Fruit fly (Drosophila melanogaster) whole organism, embryonic: ENCODE data around the gene CG15530.

Experiments used
- Ada2b ChIP-seq: fragments of 200-800 bp; sonication (Bioruptor generic); IDR thresholded peaks from 2 replicates; pipeline ENCODE4 v1.3.6; 2022; ENCODE audit warnings: missing biosample characterization, missing genetic modification characterization
- Adf1 ChIP-seq: fragments of 200-800 bp; sonication (Bioruptor generic); IDR thresholded peaks from 2 replicates; pipeline ENCODE4 v1.3.6; 2022; ENCODE audit warnings: missing biosample characterization, missing genetic modification characterization
- BtbVII ChIP-seq: fragments of 200-800 bp; sonication (Bioruptor generic); optimal IDR thresholded peaks from 3 replicates; lab custom pipeline; 2017; ENCODE audit warnings: missing biosample characterization, mild to moderate bottlenecking, missing genetic modification characterization
- CG10366 ChIP-seq: fragments of 200-800 bp; sonication (Bioruptor generic); IDR thresholded peaks from 2 replicates; pipeline ENCODE4 v1.3.6; 2022; ENCODE audit warnings: missing biosample characterization, missing genetic modification characterization
- CG12155 ChIP-seq: fragments of 200-800 bp; sonication (Bioruptor generic); optimal IDR thresholded peaks from 3 replicates; lab custom pipeline; 2016; ENCODE audit warnings: missing biosample characterization, missing genetic modification characterization
- CG12219 ChIP-seq: fragments of 200-800 bp; sonication (Bioruptor generic); optimal IDR thresholded peaks from 3 replicates; lab custom pipeline; 2018; ENCODE audit warnings: missing biosample characterization, mild to moderate bottlenecking, missing genetic modification characterization
- CG12299 ChIP-seq: fragments of 200-800 bp; sonication (Bioruptor generic); optimal IDR thresholded peaks from 2 replicates; lab custom pipeline; 2018; ENCODE audit warnings: missing biosample characterization, mild to moderate bottlenecking, missing genetic modification characterization
- CG12942 ChIP-seq: fragments of 200-800 bp; sonication (Bioruptor generic); optimal IDR thresholded peaks from 3 replicates; lab custom pipeline; 2016; ENCODE audit warnings: missing biosample characterization, missing genetic modification characterization
- CG15479 ChIP-seq: fragments of 200-800 bp; sonication (Bioruptor generic); optimal IDR thresholded peaks from 3 replicates; lab custom pipeline; 2019; ENCODE audit warnings: missing biosample characterization, mild to moderate bottlenecking, missing genetic modification characterization, moderate library complexity
- CG17361 ChIP-seq: fragments of 200-800 bp; sonication (Bioruptor generic); IDR thresholded peaks from 3 replicates; pipeline ENCODE4 v1.3.6; 2022; ENCODE audit warnings: missing biosample characterization, missing genetic modification characterization
- CG18599 ChIP-seq: fragments of 200-800 bp; sonication (Bioruptor generic); optimal IDR thresholded peaks from 3 replicates; lab custom pipeline; 2017; ENCODE audit warnings: missing biosample characterization, missing genetic modification characterization, mild to moderate bottlenecking, moderate library complexity, missing genetic modification reagents
- CG18619 ChIP-seq: fragments of 200-800 bp; sonication (Bioruptor generic); optimal IDR thresholded peaks from 3 replicates; lab custom pipeline; 2017; ENCODE audit warnings: missing biosample characterization, mild to moderate bottlenecking, missing genetic modification characterization
- CG2120 ChIP-seq: fragments of 200-800 bp; sonication (Bioruptor generic); optimal IDR thresholded peaks from 3 replicates; lab custom pipeline; 2016; ENCODE audit warnings: missing biosample characterization, missing genetic modification characterization
- CG2875 ChIP-seq: fragments of 200-800 bp; sonication (Bioruptor generic); optimal IDR thresholded peaks from 2 replicates; lab custom pipeline; 2017; ENCODE audit warnings: missing biosample characterization, mild to moderate bottlenecking, missing genetic modification characterization, missing genetic modification reagents
- CG32767 ChIP-seq: fragments of 200-800 bp; sonication (Bioruptor generic); IDR thresholded peaks from 2 replicates; pipeline ENCODE4 v1.3.6; 2022; ENCODE audit warnings: missing biosample characterization, missing genetic modification characterization
- CG3281 ChIP-seq: fragments of 200-800 bp; sonication (Bioruptor generic); optimal IDR thresholded peaks from 3 replicates; lab custom pipeline; 2017; ENCODE audit warnings: missing biosample characterization, mild to moderate bottlenecking, missing genetic modification characterization
- CG33213 ChIP-seq: fragments of 200-800 bp; sonication (Bioruptor generic); optimal IDR thresholded peaks from 3 replicates; lab custom pipeline; 2016; ENCODE audit warnings: missing biosample characterization, missing genetic modification characterization
- CG3407 ChIP-seq: fragments of 200-800 bp; sonication (Bioruptor generic); optimal IDR thresholded peaks from 2 replicates; lab custom pipeline; 2018; ENCODE audit warnings: missing biosample characterization, mild to moderate bottlenecking, missing genetic modification characterization
- CG6175 ChIP-seq: fragments of 200-800 bp; sonication (Bioruptor generic); IDR thresholded peaks from 3 replicates; pipeline ENCODE4 v1.3.6; 2022; ENCODE audit warnings: missing biosample characterization, missing genetic modification characterization
- CG6854 ChIP-seq: fragments of 200-800 bp; sonication (Bioruptor generic); optimal IDR thresholded peaks from 3 replicates; lab custom pipeline; 2017; ENCODE audit warnings: missing biosample characterization, mild to moderate bottlenecking, missing genetic modification characterization
- CG7839 ChIP-seq: fragments of 200-800 bp; sonication (Bioruptor generic); optimal IDR thresholded peaks from 3 replicates; lab custom pipeline; 2018; ENCODE audit warnings: missing biosample characterization, mild to moderate bottlenecking, missing genetic modification characterization, moderate library complexity
- CG8478 ChIP-seq: fragments of >200 bp; optimal IDR thresholded peaks from 2 replicates; lab custom pipeline; 2018
- CG8924 ChIP-seq: fragments of 200-800 bp; optimal IDR thresholded peaks from 3 replicates; lab custom pipeline; 2019; ENCODE audit warnings: missing biosample characterization, mild to moderate bottlenecking, missing genetic modification characterization, moderate library complexity
- CHES-1-like ChIP-seq: fragments of 200-800 bp; sonication (Bioruptor generic); optimal IDR thresholded peaks from 2 replicates; lab custom pipeline; 2016; ENCODE audit warnings: missing biosample characterization, missing genetic modification characterization
- Dip3 ChIP-seq: fragments of 200-800 bp; sonication (Bioruptor generic); optimal IDR thresholded peaks from 3 replicates; lab custom pipeline; 2016; ENCODE audit warnings: missing biosample characterization, missing genetic modification characterization
- Hey ChIP-seq: fragments of 200-800 bp; sonication (Bioruptor generic); optimal IDR thresholded peaks from 3 replicates; lab custom pipeline; 2018; ENCODE audit warnings: missing biosample characterization, mild to moderate bottlenecking, missing genetic modification characterization
- Hr78 ChIP-seq, 2 experiments: fragments of 200-800 bp in 1 of 2; fragments of >200 bp in 1 of 2; sonication (Bioruptor generic) in 1 of 2; optimal IDR thresholded peaks; 2 replicates each; lab custom pipeline; 2017 to 2019; ENCODE audit warnings: missing biosample characterization in 2 of 2, missing genetic modification characterization in 2 of 2, mild to moderate bottlenecking in 1 of 2, moderate library complexity in 1 of 2
- Neu2 ChIP-seq: fragments of 200-800 bp; sonication (Bioruptor generic); optimal IDR thresholded peaks from 3 replicates; lab custom pipeline; 2016; ENCODE audit warnings: missing biosample characterization, missing genetic modification characterization, borderline replicate concordance
- Oli ChIP-seq: fragments of 200-800 bp; sonication (Bioruptor generic); optimal IDR thresholded peaks from 2 replicates; lab custom pipeline; 2018; ENCODE audit warnings: missing biosample characterization, mild to moderate bottlenecking, missing genetic modification characterization, moderate library complexity
- Ptx1 ChIP-seq: fragments of 200-800 bp; sonication (Bioruptor generic); IDR thresholded peaks from 2 replicates; pipeline ENCODE4 v1.3.6; 2022; ENCODE audit warnings: missing biosample characterization, missing genetic modification characterization
- Sox100B ChIP-seq: fragments of 200-800 bp; sonication (Bioruptor generic); optimal IDR thresholded peaks from 3 replicates; lab custom pipeline; 2018; ENCODE audit warnings: missing biosample characterization, mild to moderate bottlenecking, missing genetic modification characterization
- Sox102F ChIP-seq: fragments of 200-800 bp; sonication (Bioruptor generic); optimal IDR thresholded peaks from 2 replicates; lab custom pipeline; 2018; ENCODE audit warnings: missing biosample characterization, mild to moderate bottlenecking, missing genetic modification characterization, moderate library complexity
- Trl ChIP-seq, 3 experiments: fragments of >200 bp in 2 of 3; fragments of 200-800 bp in 1 of 3; sonication (Bioruptor generic) in 1 of 3; optimal IDR thresholded peaks; 2 replicates in 1 of 3; 3 replicates in 2 of 3; lab custom pipeline; 2016 to 2017; ENCODE audit warnings: missing biosample characterization in 1 of 3, missing genetic modification characterization in 1 of 3
- bcd ChIP-seq: fragments of 200-800 bp; sonication (Bioruptor generic); optimal IDR thresholded peaks from 2 replicates; lab custom pipeline; 2017; ENCODE audit warnings: missing biosample characterization, mild to moderate bottlenecking, missing genetic modification characterization
- crc ChIP-seq: fragments of 200-800 bp; sonication (Bioruptor generic); optimal IDR thresholded peaks from 2 replicates; lab custom pipeline; 2016; ENCODE audit warnings: missing biosample characterization, missing genetic modification characterization
- dimm ChIP-seq: fragments of 200-800 bp; sonication (Bioruptor generic); IDR thresholded peaks from 2 replicates; pipeline ENCODE4 v1.3.6; 2022; ENCODE audit warnings: missing biosample characterization, missing genetic modification characterization
- dmrt99B ChIP-seq: fragments of 200-800 bp; sonication (Bioruptor generic); optimal IDR thresholded peaks from 2 replicates; lab custom pipeline; 2018; ENCODE audit warnings: missing biosample characterization, mild to moderate bottlenecking, missing genetic modification characterization, moderate library complexity
- dpn ChIP-seq, 2 experiments: fragments of 200-800 bp; sonication (Bioruptor generic); optimal IDR thresholded peaks; 3 replicates each; lab custom pipeline; 2016; ENCODE audit warnings: missing biosample characterization in 2 of 2, missing genetic modification characterization in 2 of 2
- ems ChIP-seq: fragments of 200-800 bp; sonication (Bioruptor generic); optimal IDR thresholded peaks from 3 replicates; lab custom pipeline; 2016; ENCODE audit warnings: missing biosample characterization, missing genetic modification characterization
- exex ChIP-seq: fragments of 200-800 bp; sonication (Bioruptor generic); optimal IDR thresholded peaks from 4 replicates; lab custom pipeline; 2018; ENCODE audit warnings: missing biosample characterization, mild to moderate bottlenecking, missing genetic modification characterization, moderate library complexity
- ftz-f1 ChIP-seq: fragments of 200-800 bp; sonication (Bioruptor generic); optimal IDR thresholded peaks from 2 replicates; lab custom pipeline; 2016; ENCODE audit warnings: missing biosample characterization, missing genetic modification characterization
- gcm2 ChIP-seq: fragments of 200-800 bp; sonication (Bioruptor generic); optimal IDR thresholded peaks from 2 replicates; lab custom pipeline; 2016; ENCODE audit warnings: missing biosample characterization, missing genetic modification characterization
- grau ChIP-seq: fragments of 200-800 bp; optimal IDR thresholded peaks from 3 replicates; lab custom pipeline; 2019; ENCODE audit warnings: missing biosample characterization, mild to moderate bottlenecking, missing genetic modification characterization, moderate library complexity
- pho ChIP-seq: fragments of 200-800 bp; sonication (Bioruptor generic); optimal IDR thresholded peaks from 2 replicates; lab custom pipeline; 2016; ENCODE audit warnings: missing biosample characterization, missing genetic modification characterization
- phol ChIP-seq: fragments of 200-800 bp; sonication (Bioruptor generic); optimal IDR thresholded peaks from 3 replicates; lab custom pipeline; 2018; ENCODE audit warnings: missing biosample characterization, mild to moderate bottlenecking, missing genetic modification characterization, moderate library complexity
- sob ChIP-seq: fragments of 200-800 bp; sonication (Bioruptor generic); IDR thresholded peaks from 2 replicates; pipeline ENCODE4 v1.3.6; 2022; ENCODE audit warnings: missing biosample characterization, missing genetic modification characterization
- toy ChIP-seq: fragments of 200-800 bp; sonication (Bioruptor generic); IDR thresholded peaks from 2 replicates; pipeline ENCODE4 v1.3.6; 2022; ENCODE audit warnings: missing biosample characterization, missing genetic modification characterization
- wdn ChIP-seq: fragments of 200-800 bp; sonication (Bioruptor generic); IDR thresholded peaks from 2 replicates; pipeline ENCODE4 v1.3.6; 2022; ENCODE audit warnings: missing biosample characterization, missing genetic modification characterization
- wek ChIP-seq: fragments of 200-800 bp; sonication (Bioruptor generic); optimal IDR thresholded peaks from 3 replicates; lab custom pipeline; 2018; ENCODE audit warnings: missing biosample characterization, mild to moderate bottlenecking, missing genetic modification characterization, moderate library complexity

Gene CG15530

dm6 chr3R:30200091-30200698 lies 22.5 kb downstream of the CG15530 start (continued):
- peak; percentile 52 for TF ChIP-seq sob (GFP tag; lab: Robert Waterston, UW)
- peak; percentile 49; the same call in 1 of the 3 replicates for TF ChIP-seq CG17361 (GFP tag; lab: Robert Waterston, UW)
- 0 out of 2 replicates have a peak, but pooled peaks have one; percentile 27 for TF ChIP-seq CG32767 (GFP tag; lab: Robert Waterston, UW)
- TF ChIP-seq Trl (optimal IDR thresholded peaks at IDR 0.05; lab: Kevin White, UChicago), result no peak
- peak; percentile 5 for TF ChIP-seq Trl (GFP tag; optimal IDR thresholded peaks at IDR 0.05; lab: Kevin White, UChicago)
- peak; percentile 42 for TF ChIP-seq CG18599 (GFP tag; lab: Kevin White, UChicago)
- TF ChIP-seq Adf1 (GFP tag; lab: Robert Waterston, UW), result peak; percentile 24; the same call in 1 of the 2 replicates
- TF ChIP-seq gcm2 (GFP tag; lab: Kevin White, UChicago), result no peak
- no peak for TF ChIP-seq CG18619 (GFP tag; lab: Kevin White, UChicago)
- peak; percentile 27 for TF ChIP-seq Dip3 (GFP tag; lab: Kevin White, UChicago)
- TF ChIP-seq exex (tag; lab: Kevin White, UChicago), result peak; percentile 14
- TF ChIP-seq wek, result no peak
- no peak for TF ChIP-seq CG10366 (GFP tag; lab: Robert Waterston, UW)
- TF ChIP-seq phol (tag; lab: Kevin White, UChicago), result peak; percentile 11
- no peak for TF ChIP-seq bcd (GFP tag; lab: Kevin White, UChicago)
- peak; percentile 37 for TF ChIP-seq Sox102F
- 0 out of 2 replicates have a peak, but pooled peaks have one; percentile 33 for TF ChIP-seq toy
- peak; percentile 1 for TF ChIP-seq CG12219 (GFP tag; lab: Kevin White, UChicago)
- peak; percentile 55 for TF ChIP-seq CG2120 (GFP tag; lab: Kevin White, UChicago)
- no peak for TF ChIP-seq crc
- peak in 1 of 2 experiments; percentile 46 for TF ChIP-seq Hr78 (GFP tag; optimal IDR thresholded peaks at IDR 0.05; lab: Kevin White, UChicago)
- TF ChIP-seq CG6175, result no peak
- peak; percentile 5 for TF ChIP-seq CG8924 (tag; lab: Kevin White, UChicago)
- TF ChIP-seq Ptx1 (GFP tag; lab: Robert Waterston, UW), result peak; percentile 44
- no peak for TF ChIP-seq Neu2 (GFP tag; lab: Kevin White, UChicago)
- TF ChIP-seq CG7839, result peak; percentile 31
- TF ChIP-seq CG12155 (GFP tag; lab: Kevin White, UChicago), result peak; percentile 18
- TF ChIP-seq dmrt99B, result peak; percentile 39
- TF ChIP-seq CG12942 (GFP tag; lab: Kevin White, UChicago), result no peak
- 0 out of 2 replicates have a peak, but pooled peaks have one; percentile 25 for TF ChIP-seq Ada2b
- TF ChIP-seq ems, result peak; percentile 24
- no peak for TF ChIP-seq CG12299 (tag; lab: Kevin White, UChicago)
- TF ChIP-seq CG6854 (GFP tag; lab: Kevin White, UChicago), result no peak
- peak; percentile 15 for TF ChIP-seq CHES-1-like
- TF ChIP-seq Sox100B (GFP tag; lab: Kevin White, UChicago), result peak; percentile 13
- TF ChIP-seq ftz-f1 (GFP tag; lab: Kevin White, UChicago), result no peak
- TF ChIP-seq CG33213, result no peak
- TF ChIP-seq grau (tag; lab: Kevin White, UChicago), result peak; percentile 33
- TF ChIP-seq pho (GFP tag; lab: Kevin White, UChicago), result no peak
- TF ChIP-seq CG3407 (GFP tag; lab: Kevin White, UChicago), result no peak
- TF ChIP-seq dpn (GFP tag; optimal IDR thresholded peaks at IDR 0.05; lab: Kevin White, UChicago), result peak; percentile 24 to 44
- TF ChIP-seq BtbVII (GFP tag; lab: Kevin White, UChicago), result no peak
- peak; percentile 7 for TF ChIP-seq CG3281
- 0 out of 2 replicates have a peak, but pooled peaks have one; percentile 22 for TF ChIP-seq dimm (GFP tag; lab: Robert Waterston, UW)
- TF ChIP-seq CG8478 (lab: Kevin White, UChicago), result no peak
- peak; percentile 8 for TF ChIP-seq Hey (tag; lab: Kevin White, UChicago)
- TF ChIP-seq Oli, result peak; percentile 8
- TF ChIP-seq CG15479 (GFP tag; lab: Kevin White, UChicago), result no peak
- TF ChIP-seq CG2875, result no peak
- TF ChIP-seq wdn (GFP tag; lab: Robert Waterston, UW), result 0 out of 2 replicates have a peak, but pooled peaks have one; percentile 26
